Worm (Caenorhabditis elegans): ENCODE measurements around the gene lips-6.

Gene lips-6

ce11 chrIV:12015586-12015985 lies at the start of gene lips-6:
TSS of gene lips-6 (minus strand) at chrIV:12015686.
- no peak for TF ChIP-seq sptf-1 (tag; optimal IDR thresholded peaks at IDR 0.05)
- no peak for TF ChIP-seq pha-4 (tag; optimal IDR thresholded peaks at IDR 0.05)
- TF ChIP-seq ces-1 (GFP tag; optimal IDR thresholded peaks at IDR 0.05): no peak
- no peak for TF ChIP-seq zip-8 (tag; optimal IDR thresholded peaks at IDR 0.05)
- no peak for TF ChIP-seq mls-2 (tag; optimal IDR thresholded peaks at IDR 0.05)
- TF ChIP-seq blmp-1 (tag; optimal IDR thresholded peaks at IDR 0.05): no peak
- TF ChIP-seq drap-1 (GFP tag; optimal IDR thresholded peaks at IDR 0.05): no peak
- no peak for TF ChIP-seq ceh-83 (GFP tag; optimal IDR thresholded peaks at IDR 0.05)

ce11 chrIV:12061229-12061628 lies 45.7 kb upstream of the lips-6 start, which contains the start of gene K08E4.8:
TSS of gene K08E4.8 (minus strand) at chrIV:12061329.
- TF ChIP-seq bed-3 (GFP tag; optimal IDR thresholded peaks at IDR 0.05): no peak
- TF ChIP-seq lin-32 (GFP tag; optimal IDR thresholded peaks at IDR 0.05): no peak
- no peak for TF ChIP-seq sem-2 (GFP tag; optimal IDR thresholded peaks at IDR 0.05)
- TF ChIP-seq ceh-43 (GFP tag; optimal IDR thresholded peaks at IDR 0.05): no peak
- no peak for TF ChIP-seq unc-62 (GFP tag; optimal IDR thresholded peaks at IDR 0.05)

DNA sequence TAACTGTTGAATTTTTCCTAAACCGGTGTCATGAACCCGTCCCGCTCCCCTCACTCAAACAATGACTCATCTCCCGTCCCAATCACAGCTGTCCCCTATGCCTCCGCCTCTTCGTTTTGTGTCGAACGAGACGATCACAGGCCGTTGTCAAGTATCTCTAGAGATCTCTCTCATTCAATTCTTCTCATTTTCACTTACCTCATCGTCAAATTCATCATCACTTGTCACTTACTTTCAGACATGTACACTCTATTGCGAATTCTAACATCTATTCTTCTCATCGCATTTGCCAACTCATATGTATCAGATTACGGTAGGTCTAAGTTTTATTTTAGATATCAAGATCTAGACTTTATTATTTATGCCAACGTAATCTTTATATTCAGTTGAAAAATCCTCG lies 42.0 kb upstream of the lips-6 start, which contains the start of gene K08E4.3:
TSS of gene K08E4.3 (plus strand) at position 235 of the 400 bp plus-strand sequence.
- no peak for TF ChIP-seq tbx-8 (GFP tag; optimal IDR thresholded peaks at IDR 0.05)
- no peak for TF ChIP-seq drap-1 (GFP tag; optimal IDR thresholded peaks at IDR 0.05)
- TF ChIP-seq M03D4.4 (tag; optimal IDR thresholded peaks at IDR 0.05): no peak
- TF ChIP-seq pha-4 (tag; optimal IDR thresholded peaks at IDR 0.05): no peak
- no peak for TF ChIP-seq cnd-1 (tag; optimal IDR thresholded peaks at IDR 0.05)
- peak; percentile 18 for TF ChIP-seq unc-120 (tag; optimal IDR thresholded peaks at IDR 0.05; ENCODE audit: poor library complexity, severe bottlenecking)
- TF ChIP-seq unc-39 (tag; optimal IDR thresholded peaks at IDR 0.05): no peak
- TF ChIP-seq ham-2 (GFP tag; optimal IDR thresholded peaks at IDR 0.05): no peak
- TF ChIP-seq unc-62 (GFP tag; optimal IDR thresholded peaks at IDR 0.05): peak; percentile 77
- TF ChIP-seq nhr-28 (tag; optimal IDR thresholded peaks at IDR 0.05): no peak
- no peak for TF ChIP-seq nhr-237 (tag; optimal IDR thresholded peaks at IDR 0.05)
- no peak for TF ChIP-seq bed-3 (GFP tag; optimal IDR thresholded peaks at IDR 0.05)
- no peak for TF ChIP-seq lin-13 (tag; optimal IDR thresholded peaks at IDR 0.05)
- no peak for TF ChIP-seq ceh-39 (tag; optimal IDR thresholded peaks at IDR 0.05)
- TF ChIP-seq hlh-1 (tag; optimal IDR thresholded peaks at IDR 0.05): peak; percentile 30
- no peak for TF ChIP-seq mep-1 (tag; optimal IDR thresholded peaks at IDR 0.05)
- TF ChIP-seq ztf-11 (tag; optimal IDR thresholded peaks at IDR 0.05): no peak

DNA sequence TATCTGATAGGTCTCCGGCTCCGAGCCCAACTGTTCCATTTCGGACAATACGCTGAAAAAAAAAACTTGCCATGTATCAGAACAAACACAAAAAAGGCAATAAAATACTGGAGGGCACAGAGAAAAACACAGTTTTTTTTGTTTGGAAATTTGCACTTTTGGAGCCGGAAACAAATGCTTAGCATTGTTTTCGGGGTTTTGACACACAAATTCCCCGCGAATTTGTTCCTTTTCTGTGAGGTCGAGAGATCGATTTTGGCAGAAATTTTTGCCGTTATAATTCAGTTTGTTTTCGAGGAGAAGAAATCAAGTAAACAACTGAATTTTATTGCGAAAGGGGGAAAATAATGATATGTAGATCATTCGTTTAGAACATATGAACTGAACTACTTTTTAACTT lies 41.1 kb upstream of the lips-6 start, which contains the start of gene K08E4.2:
TSS of gene K08E4.2 (minus strand) at position 54 of the 400 bp plus-strand sequence.
- TF ChIP-seq ham-2 (GFP tag; optimal IDR thresholded peaks at IDR 0.05) (no peak), mep-1 (tag; optimal IDR thresholded peaks at IDR 0.05) (no peak), cnd-1 (tag; optimal IDR thresholded peaks at IDR 0.05) (no peak), nhr-76 (tag; optimal IDR thresholded peaks at IDR 0.05) (no peak), elt-1 (tag; optimal IDR thresholded peaks at IDR 0.05; ENCODE audit: borderline replicate concordance, insufficient read depth) (no peak), snpc-4 (tag; optimal IDR thresholded peaks at IDR 0.05) (no peak), bed-3 (GFP tag; optimal IDR thresholded peaks at IDR 0.05) (no peak), unc-39 (tag; optimal IDR thresholded peaks at IDR 0.05) (no peak), nhr-2 (tag; optimal IDR thresholded peaks at IDR 0.05) (no peak), unc-120 (tag; optimal IDR thresholded peaks at IDR 0.05; ENCODE audit: poor library complexity, severe bottlenecking) (no peak), flh-1 (GFP tag; optimal IDR thresholded peaks at IDR 0.05) (no peak), tbx-8 (GFP tag; optimal IDR thresholded peaks at IDR 0.05) (no peak), zip-8 (tag; optimal IDR thresholded peaks at IDR 0.05) (no peak), sptf-1 (tag; optimal IDR thresholded peaks at IDR 0.05) (no peak), mab-5 (tag; optimal IDR thresholded peaks at IDR 0.05) (no peak), ztf-11 (tag; optimal IDR thresholded peaks at IDR 0.05) (no peak), drap-1 (GFP tag; optimal IDR thresholded peaks at IDR 0.05) (no peak), unc-62 (GFP tag; optimal IDR thresholded peaks at IDR 0.05) (no peak), ceh-39 (tag; optimal IDR thresholded peaks at IDR 0.05) (no peak), lin-13 (tag; optimal IDR thresholded peaks at IDR 0.05) (no peak)

- no peak for TF ChIP-seq unc-120 (tag; optimal IDR thresholded peaks at IDR 0.05; ENCODE audit: poor library complexity, severe bottlenecking)
- no peak for TF ChIP-seq ces-1 (GFP tag; optimal IDR thresholded peaks at IDR 0.05)
- no peak for TF ChIP-seq zip-8 (tag; optimal IDR thresholded peaks at IDR 0.05)
- no peak for TF ChIP-seq unc-39 (tag; optimal IDR thresholded peaks at IDR 0.05)
- TF ChIP-seq mab-5 (tag; optimal IDR thresholded peaks at IDR 0.05): no peak
- no peak for TF ChIP-seq cnd-1 (tag; optimal IDR thresholded peaks at IDR 0.05)
- TF ChIP-seq tbx-8 (GFP tag; optimal IDR thresholded peaks at IDR 0.05): no peak
- no peak for TF ChIP-seq lin-13 (tag; optimal IDR thresholded peaks at IDR 0.05)
- no peak for TF ChIP-seq pha-4 (tag; optimal IDR thresholded peaks at IDR 0.05)
- TF ChIP-seq ceh-39 (tag; optimal IDR thresholded peaks at IDR 0.05): no peak
- no peak for TF ChIP-seq nhr-2 (tag; optimal IDR thresholded peaks at IDR 0.05)
- no peak for TF ChIP-seq ham-2 (GFP tag; optimal IDR thresholded peaks at IDR 0.05)
- TF ChIP-seq nhr-76 (tag; optimal IDR thresholded peaks at IDR 0.05): no peak
- no peak for TF ChIP-seq elt-3 (tag; optimal IDR thresholded peaks at IDR 0.05)
- no peak for TF ChIP-seq sem-2 (GFP tag; optimal IDR thresholded peaks at IDR 0.05)
- no peak for TF ChIP-seq lsy-2 (tag; optimal IDR thresholded peaks at IDR 0.05)
- no peak for TF ChIP-seq nhr-237 (tag; optimal IDR thresholded peaks at IDR 0.05)
- TF ChIP-seq M03D4.4 (tag; optimal IDR thresholded peaks at IDR 0.05): no peak
- TF ChIP-seq ceh-83 (GFP tag; optimal IDR thresholded peaks at IDR 0.05): no peak
Observed at ce11 chrIV:12052461-12052860, 37.0 kb upstream of the lips-6 start.
